Fruit fly (Drosophila melanogaster): ENCODE results near the gene Tudor-SN.

Tudor-SN gene

dm6 chr3L:271501-272249 lies 7.5 kb upstream of the Tudor-SN start:
- TF ChIP-seq CG17801 (GFP tag; optimal IDR thresholded peaks at IDR 0.05; ENCODE audit: partially characterized antibody) = peak; percentile 44

DNA sequence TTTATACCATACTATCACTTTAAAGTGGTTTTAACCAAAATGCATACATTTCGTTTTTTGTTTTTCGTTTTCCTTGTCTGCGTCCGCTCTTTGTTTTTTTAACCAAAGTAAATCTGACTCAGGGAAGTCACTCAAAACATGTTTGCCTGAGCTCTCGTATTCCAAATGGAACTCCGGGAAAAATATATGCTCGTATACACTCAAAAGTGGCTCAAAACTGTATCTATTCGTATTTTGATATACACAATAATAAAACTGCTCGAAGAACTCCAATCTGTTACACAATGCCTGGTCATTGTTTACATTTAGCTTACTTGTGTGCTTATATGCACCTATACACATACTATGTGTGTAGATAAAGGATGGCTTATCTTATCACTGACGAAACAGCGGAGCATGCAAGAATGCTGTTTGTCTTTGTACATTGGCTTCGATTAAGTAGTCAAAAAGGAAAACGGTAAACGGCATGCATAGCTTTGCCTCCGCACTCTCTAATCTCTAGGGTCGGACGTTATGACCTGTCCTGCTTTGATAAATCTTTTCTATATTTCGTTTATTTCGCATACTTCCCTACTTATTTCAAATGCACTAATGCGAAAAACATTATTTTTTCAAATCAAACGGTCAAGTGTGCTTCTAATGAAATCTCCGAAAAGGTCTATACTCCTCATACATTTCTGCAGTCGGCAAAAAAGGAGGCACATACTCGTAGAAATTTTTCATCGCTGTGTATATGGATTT lies 6.8 kb upstream of the Tudor-SN start, which contains the start of gene miple2:
TSS of gene miple2 (plus strand) at position 441 of the 741 bp plus-strand sequence.
- no peak for TF ChIP-seq CG17801 (GFP tag; optimal IDR thresholded peaks at IDR 0.05; ENCODE audit: partially characterized antibody)

- TF ChIP-seq CG17801 (GFP tag; optimal IDR thresholded peaks at IDR 0.05; ENCODE audit: partially characterized antibody) = no peak
These were observed 3.4 kb upstream of the Tudor-SN start for dm6 chr3L:267618-268017.

DNA sequence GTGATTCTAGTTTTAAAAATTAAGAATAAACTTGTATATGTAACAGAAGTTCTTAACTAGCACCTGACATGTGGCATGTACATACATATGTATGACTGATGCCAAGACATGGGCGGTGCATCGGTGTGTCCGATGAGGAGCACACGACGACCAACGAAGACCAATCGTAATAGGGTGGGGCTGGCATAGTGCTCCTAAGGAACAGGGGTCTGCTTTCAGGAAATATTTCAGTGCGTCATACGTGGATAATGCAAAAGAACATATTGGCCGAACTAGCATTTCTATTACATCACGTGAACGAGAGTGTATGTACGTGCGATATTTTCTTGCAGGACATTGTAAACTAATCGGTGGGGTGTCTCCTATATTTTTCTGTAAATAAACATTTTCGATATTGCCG lies 2.9 kb upstream of the Tudor-SN start, which contains the start of gene miple1:
TSS of gene miple1 (plus strand) at position 217 of the 400 bp plus-strand sequence.
- TF ChIP-seq CG17801 (GFP tag; optimal IDR thresholded peaks at IDR 0.05; ENCODE audit: partially characterized antibody) = no peak

- TF ChIP-seq CG17801 (GFP tag; optimal IDR thresholded peaks at IDR 0.05; ENCODE audit: partially characterized antibody) = no peak
These were observed 1.6 kb upstream of the Tudor-SN start, which contains the start of gene CG34263 for dm6 chr3L:265808-266207. Gene CG34263, minus strand, starts transcription at chr3L:265908.

dm6 chr3L:263500-264377 lies 441 bp downstream of the Tudor-SN start:
- no peak for TF ChIP-seq CG17801 (GFP tag; optimal IDR thresholded peaks at IDR 0.05; ENCODE audit: partially characterized antibody)

dm6 chr3L:262724-263177 lies 1.4 kb downstream of the Tudor-SN start:
- TF ChIP-seq CG17801 (GFP tag; optimal IDR thresholded peaks at IDR 0.05; ENCODE audit: partially characterized antibody) = no peak

DNA sequence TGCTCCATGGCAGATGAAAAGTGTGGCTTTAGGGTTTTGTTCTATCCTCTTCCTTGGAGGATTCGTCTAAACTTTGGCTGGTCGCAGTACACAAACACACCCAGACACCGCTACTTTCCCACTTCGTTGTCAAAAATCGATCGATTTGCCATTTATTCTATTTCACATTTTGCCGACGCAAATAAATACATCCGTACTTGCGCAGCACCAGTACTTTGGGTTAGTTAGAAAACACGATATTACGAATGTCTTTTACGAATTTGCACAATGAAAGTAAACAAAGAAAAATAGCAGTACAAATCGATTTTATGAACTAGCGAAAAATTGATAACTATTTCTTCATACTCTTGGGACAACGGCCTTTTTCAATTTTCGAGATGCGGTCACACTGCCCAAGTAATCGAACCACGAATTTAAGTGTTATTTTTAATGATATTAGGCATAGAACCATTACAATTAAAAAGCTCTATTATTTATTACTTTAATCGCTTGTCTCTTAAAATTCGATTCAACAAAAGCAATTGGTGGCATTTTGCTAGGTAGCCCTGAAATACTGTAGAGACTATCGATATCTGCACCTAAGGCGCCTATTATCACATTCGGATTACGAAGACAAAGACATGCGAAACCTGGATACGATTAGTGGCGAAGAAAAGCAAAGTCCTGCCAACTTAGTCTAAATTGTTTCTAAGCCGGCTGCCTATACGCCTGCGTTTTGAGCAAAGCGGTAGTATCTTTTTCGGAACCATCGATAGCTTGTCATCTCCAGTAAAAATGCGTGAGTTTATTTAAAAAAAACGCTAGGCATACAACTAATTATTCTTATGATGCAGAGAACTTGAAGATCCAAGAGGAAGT lies 6.3 kb downstream of the Tudor-SN start, which contains the start of the genes DIP2 and wac:
TSS of gene DIP2 (minus strand) at position 337 of the 858 bp plus-strand sequence.
TSS of gene wac (plus strand) at position 559 of the 858 bp plus-strand sequence.
- TF ChIP-seq CG17801 (GFP tag; optimal IDR thresholded peaks at IDR 0.05; ENCODE audit: partially characterized antibody) = peak; percentile 33

DNA sequence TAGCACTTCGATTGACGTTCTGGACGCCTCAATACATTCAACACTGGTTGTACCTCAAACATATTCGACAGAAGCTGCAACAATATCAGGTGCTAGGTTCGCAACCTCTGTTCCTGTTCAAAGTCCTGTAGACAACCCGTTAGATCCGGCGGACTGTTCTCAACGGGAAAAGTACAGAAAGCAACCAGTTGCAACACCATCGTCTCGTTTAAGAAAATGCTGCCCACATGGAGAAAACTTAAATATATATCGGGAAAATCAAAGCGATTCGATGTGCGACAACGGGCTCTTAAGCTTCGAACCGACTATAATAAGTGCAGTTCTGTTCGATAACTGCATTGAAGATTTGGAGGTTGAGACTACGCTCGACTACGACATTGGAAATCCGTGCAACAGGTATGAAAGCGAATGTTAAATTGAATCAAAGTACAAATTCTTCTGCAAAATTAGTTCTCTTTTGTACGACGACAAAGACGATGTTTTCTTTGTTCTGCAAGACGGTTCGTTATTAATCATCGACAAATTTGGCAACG lies 15.9 kb downstream of the Tudor-SN start:
- no peak for TF ChIP-seq CG17801 (GFP tag; optimal IDR thresholded peaks at IDR 0.05; ENCODE audit: partially characterized antibody)

DNA sequence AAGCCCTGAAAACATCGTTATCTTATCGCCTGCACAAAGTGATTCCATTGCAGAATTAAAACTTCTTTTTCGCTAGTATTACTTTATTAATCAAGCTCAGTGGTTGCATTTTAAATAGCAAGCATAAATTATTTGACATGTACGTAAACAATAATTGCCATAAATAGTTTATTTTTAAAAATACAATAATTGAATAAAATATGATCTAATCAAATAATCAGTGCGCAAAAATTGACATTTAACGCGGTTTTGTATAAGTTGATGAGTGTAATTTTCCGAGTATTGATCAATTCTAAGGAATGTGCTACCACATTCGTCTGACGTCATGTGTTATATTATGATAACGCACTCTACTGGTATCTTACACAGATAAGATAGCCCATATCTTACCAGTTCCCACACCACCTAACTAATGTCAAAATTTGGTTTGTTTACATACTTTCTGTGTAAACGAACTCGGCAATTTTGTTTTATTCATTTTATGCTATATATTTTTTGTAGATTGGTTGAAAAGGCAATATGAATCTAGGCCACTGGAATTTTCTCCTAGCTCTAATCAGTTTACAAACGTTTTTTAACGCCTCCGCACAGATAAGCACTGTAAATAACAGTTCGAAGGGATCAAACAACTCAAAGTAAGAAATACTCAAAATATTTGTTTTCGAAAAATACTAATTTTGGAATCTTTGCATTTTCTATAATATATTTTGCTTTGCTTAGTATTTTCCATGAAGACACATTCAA lies 16.5 kb downstream of the Tudor-SN start, which contains the start of gene mthl14:
TSS of gene mthl14 (plus strand) at position 10 of the 744 bp plus-strand sequence.
- no peak for TF ChIP-seq CG17801 (GFP tag; optimal IDR thresholded peaks at IDR 0.05; ENCODE audit: partially characterized antibody)

DNA sequence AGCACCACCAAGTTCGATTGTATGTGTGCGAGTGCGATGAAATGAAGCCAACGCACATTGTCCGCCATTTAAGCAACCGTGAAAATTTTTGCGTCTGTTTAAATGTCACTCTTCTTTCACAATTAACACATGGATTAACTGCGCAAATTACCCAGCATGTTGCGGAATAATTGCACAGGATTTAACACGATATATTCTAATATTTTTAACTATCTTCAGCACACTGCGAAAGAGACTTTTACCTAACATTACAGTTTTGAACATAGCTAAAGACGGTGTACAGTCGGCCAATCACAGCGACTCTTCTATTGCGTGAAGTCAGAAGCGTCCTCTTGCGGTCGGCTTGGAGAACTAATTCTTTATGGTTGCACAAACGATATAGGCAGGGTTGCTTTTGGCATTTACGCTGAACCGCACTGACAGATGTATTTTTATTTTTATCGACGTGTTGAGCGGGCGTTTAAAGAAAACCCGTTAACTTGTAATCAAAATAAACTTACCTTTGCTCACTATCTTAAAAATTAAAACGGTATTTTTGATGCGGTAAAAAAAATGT lies 17.5 kb downstream of the Tudor-SN start:
- TF ChIP-seq CG17801 (GFP tag; optimal IDR thresholded peaks at IDR 0.05; ENCODE audit: partially characterized antibody) = peak; percentile 37

DNA sequence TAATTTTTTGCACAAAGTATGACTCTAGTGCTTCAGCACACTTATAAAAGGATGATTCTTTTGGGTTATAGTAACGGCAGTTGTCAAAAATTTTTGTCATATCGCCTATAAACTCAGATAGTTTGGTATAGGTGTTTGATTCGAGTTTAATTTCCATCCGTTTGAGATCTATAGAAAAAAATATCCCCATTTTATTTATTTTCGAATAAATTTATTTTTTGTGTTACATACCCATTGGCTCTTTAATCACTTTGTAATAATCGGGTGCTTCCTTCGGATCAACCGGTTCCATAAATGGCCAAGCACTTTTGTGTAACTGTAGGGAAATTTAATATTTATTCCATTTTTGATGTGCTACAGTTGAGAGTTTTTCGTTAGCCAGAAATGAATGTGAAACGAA lies 29.8 kb downstream of the Tudor-SN start:
- TF ChIP-seq CG17801 (GFP tag; optimal IDR thresholded peaks at IDR 0.05; ENCODE audit: partially characterized antibody) = no peak

Data from ovary, adult (tissue).